Fruit fly (Drosophila melanogaster) whole organism: ENCODE results near the gene CG32815.

ENCODE experiments used
- CG8478 ChIP-seq: fragments of >200 bp; optimal IDR thresholded peaks from 2 replicates; lab custom pipeline; 2018; ENCODE audit warnings: inconsistent platforms
- Dll ChIP-seq: fragments of >200 bp; optimal IDR thresholded peaks from 2 replicates; lab custom pipeline; 2017
- EcR ChIP-seq, 2 experiments: fragments of >200 bp; optimal IDR thresholded peaks; 2 replicates each; lab custom pipeline; 2017; ENCODE audit warnings: missing biosample characterization in 2 of 2, missing genetic modification characterization in 2 of 2, missing genetic modification reagents in 2 of 2
- pan ChIP-seq: fragments of >200 bp; optimal IDR thresholded peaks from 2 replicates; lab custom pipeline; 2017

DNA sequence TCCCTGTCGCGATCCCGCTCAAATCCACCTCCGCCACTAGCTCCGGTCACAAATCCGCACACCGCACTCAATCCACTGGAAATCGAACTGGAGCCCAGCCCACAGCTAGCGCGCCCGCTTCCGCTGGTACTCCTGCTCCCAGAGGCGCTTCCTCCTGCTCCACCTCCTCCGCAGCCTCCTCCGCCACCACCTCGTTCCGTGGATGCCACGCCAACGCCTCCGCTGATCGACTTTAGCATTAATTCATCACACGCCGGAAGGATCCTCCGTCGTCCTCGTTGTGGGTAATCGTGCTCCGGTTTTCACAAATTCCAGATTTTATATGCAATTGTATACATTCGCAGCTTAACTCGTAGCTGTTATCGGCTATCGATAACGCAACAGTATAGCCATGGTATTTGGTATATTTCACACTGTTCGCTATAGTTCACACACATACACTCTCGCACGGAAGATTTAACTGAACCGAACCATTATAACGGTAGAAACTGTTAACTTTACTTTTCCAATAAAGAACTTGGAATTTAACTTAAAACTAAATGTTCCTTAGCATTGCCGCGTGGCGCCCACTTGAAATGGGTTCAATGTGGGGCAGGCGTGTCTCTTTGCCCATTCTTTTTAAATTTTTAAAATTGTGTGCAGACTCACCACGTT, 4.9 kb upstream of the CG32815 start, which contains the start of gene Lztr1:
- TF ChIP-seq Dll: no peak
- no peak for TF ChIP-seq EcR (GFP tag; optimal IDR thresholded peaks at IDR 0.05; lab: Kevin White, UChicago)
- TF ChIP-seq pan (lab: Kevin White, UChicago): no peak
- no peak for TF ChIP-seq CG8478 (lab: Kevin White, UChicago)
